Fruit fly (Drosophila melanogaster) whole organism, embryonic: ENCODE measurements around the gene Atat.

Experiments used
- CG10431 ChIP-seq: fragments of 200-800 bp; sonication (Bioruptor generic); optimal IDR thresholded peaks from 3 replicates; lab custom pipeline; 2018; ENCODE audit warnings: missing biosample characterization, mild to moderate bottlenecking, missing genetic modification characterization
- CG10979 ChIP-seq: fragments of 200-800 bp; sonication (Bioruptor generic); optimal IDR thresholded peaks from 2 replicates; lab custom pipeline; 2018; ENCODE audit warnings: missing biosample characterization, mild to moderate bottlenecking, missing genetic modification characterization, moderate library complexity
- CG11456 ChIP-seq: fragments of 200-800 bp; sonication (Bioruptor generic); IDR thresholded peaks from 3 replicates; pipeline ENCODE4 v1.3.6; 2022; ENCODE audit warnings: missing biosample characterization, missing genetic modification characterization
- CG11560 ChIP-seq: fragments of 200-800 bp; sonication (Bioruptor generic); IDR thresholded peaks from 3 replicates; pipeline ENCODE4 v1.3.6; 2022; ENCODE audit warnings: missing biosample characterization, missing genetic modification characterization
- CG11723 ChIP-seq: fragments of 200-800 bp; sonication (Bioruptor generic); optimal IDR thresholded peaks from 2 replicates; lab custom pipeline; 2017; ENCODE audit warnings: missing biosample characterization, mild to moderate bottlenecking, missing genetic modification characterization
- CG13287 ChIP-seq: fragments of 200-800 bp; sonication (Bioruptor generic); IDR thresholded peaks from 2 replicates; pipeline ENCODE4 v1.3.6; 2022; ENCODE audit warnings: missing biosample characterization, missing genetic modification characterization; ENCODE audit not compliant: partially characterized antibody
- CG14014 ChIP-seq: fragments of 200-800 bp; sonication (Bioruptor generic); IDR thresholded peaks from 2 replicates; pipeline ENCODE4 v1.3.6; 2022; ENCODE audit warnings: missing biosample characterization, missing genetic modification characterization
- CG14667 ChIP-seq: fragments of 200-800 bp; sonication (Bioruptor generic); IDR thresholded peaks from 2 replicates; pipeline ENCODE4 v1.3.6; 2022; ENCODE audit warnings: missing biosample characterization, missing genetic modification characterization
- CG2202 ChIP-seq: fragments of 200-800 bp; sonication (Bioruptor generic); optimal IDR thresholded peaks from 2 replicates; lab custom pipeline; 2018; ENCODE audit warnings: missing biosample characterization, mild to moderate bottlenecking, missing genetic modification characterization
- CG3065 ChIP-seq: fragments of 200-800 bp; sonication (Bioruptor generic); optimal IDR thresholded peaks from 2 replicates; lab custom pipeline; 2016; ENCODE audit warnings: missing biosample characterization, missing genetic modification characterization
- CG31365 ChIP-seq: fragments of 200-800 bp; sonication (Bioruptor generic); optimal IDR thresholded peaks from 2 replicates; lab custom pipeline; 2018; ENCODE audit warnings: missing biosample characterization, mild to moderate bottlenecking, missing genetic modification characterization
- CG4360 ChIP-seq: fragments of 200-800 bp; sonication (Bioruptor generic); IDR thresholded peaks from 2 replicates; pipeline ENCODE4 v1.3.6; 2022; ENCODE audit warnings: missing biosample characterization, missing genetic modification characterization
- CG43689 ChIP-seq: fragments of 200-800 bp; sonication (Bioruptor generic); IDR thresholded peaks from 2 replicates; pipeline ENCODE4 v1.3.6; 2022; ENCODE audit warnings: missing biosample characterization, missing genetic modification characterization
- CG6791 ChIP-seq: fragments of 200-800 bp; sonication (Bioruptor generic); IDR thresholded peaks from 3 replicates; pipeline ENCODE4 v1.3.6; 2022; ENCODE audit warnings: missing biosample characterization, missing genetic modification characterization; ENCODE audit not compliant: partially characterized antibody
- CG6854 ChIP-seq: fragments of 200-800 bp; sonication (Bioruptor generic); optimal IDR thresholded peaks from 3 replicates; lab custom pipeline; 2017; ENCODE audit warnings: missing biosample characterization, mild to moderate bottlenecking, missing genetic modification characterization
- CG7372 ChIP-seq: fragments of 200-800 bp; sonication (Bioruptor generic); IDR thresholded peaks from 2 replicates; pipeline ENCODE4 v1.3.6; 2022; ENCODE audit warnings: missing biosample characterization, missing genetic modification characterization
- CG7928 ChIP-seq: fragments of 200-800 bp; sonication (Bioruptor generic); optimal IDR thresholded peaks from 2 replicates; lab custom pipeline; 2017; ENCODE audit warnings: missing biosample characterization, mild to moderate bottlenecking, missing genetic modification characterization
- CG9215 ChIP-seq: fragments of 200-800 bp; sonication (Bioruptor generic); IDR thresholded peaks from 2 replicates; pipeline ENCODE4 v1.3.6; 2022; ENCODE audit warnings: missing biosample characterization, missing genetic modification characterization
- CG9609 ChIP-seq: fragments of 200-800 bp; sonication (Bioruptor generic); optimal IDR thresholded peaks from 3 replicates; lab custom pipeline; 2016; ENCODE audit warnings: missing biosample characterization, missing genetic modification characterization
- D ChIP-seq, 2 experiments: fragments of 200-800 bp in 1 of 2; fragments of >200 bp in 1 of 2; sonication (Bioruptor generic) in 1 of 2; optimal IDR thresholded peaks; 2 replicates in 1 of 2; 3 replicates in 1 of 2; lab custom pipeline; 2017; ENCODE audit warnings: mild to moderate bottlenecking in 1 of 2, missing biosample characterization in 1 of 2, missing genetic modification characterization in 1 of 2, missing genetic modification reagents in 1 of 2
- D19A ChIP-seq: fragments of 200-800 bp; optimal IDR thresholded peaks from 3 replicates; lab custom pipeline; 2019; ENCODE audit warnings: missing biosample characterization, mild to moderate bottlenecking, missing genetic modification characterization, moderate library complexity
- Deaf1 ChIP-seq: fragments of 200-800 bp; optimal IDR thresholded peaks from 3 replicates; lab custom pipeline; 2019; ENCODE audit warnings: missing biosample characterization, mild to moderate bottlenecking, missing genetic modification characterization, moderate library complexity
- Drgx ChIP-seq: fragments of 200-800 bp; sonication (Bioruptor generic); IDR thresholded peaks from 2 replicates; pipeline ENCODE4 v1.3.6; 2022; ENCODE audit warnings: missing biosample characterization, missing genetic modification characterization
- Eip74EF ChIP-seq, 2 experiments: fragments of 200-800 bp in 1 of 2; fragments of >200 bp in 1 of 2; sonication (Bioruptor generic) in 1 of 2; optimal IDR thresholded peaks; 2 replicates each; lab custom pipeline; 2017 to 2019; ENCODE audit warnings: missing biosample characterization in 2 of 2, missing genetic modification characterization in 2 of 2, mild to moderate bottlenecking in 1 of 2, moderate library complexity in 1 of 2
- Fer2 ChIP-seq: fragments of 200-800 bp; sonication (Bioruptor generic); optimal IDR thresholded peaks from 2 replicates; lab custom pipeline; 2018; ENCODE audit warnings: missing biosample characterization, mild to moderate bottlenecking, missing genetic modification characterization, moderate library complexity
- HLH54F ChIP-seq: fragments of 200-800 bp; sonication (Bioruptor generic); optimal IDR thresholded peaks from 3 replicates; lab custom pipeline; 2016; ENCODE audit warnings: missing biosample characterization, missing genetic modification characterization
- MESR4 ChIP-seq: fragments of 200-800 bp; sonication (Bioruptor generic); optimal IDR thresholded peaks from 2 replicates; lab custom pipeline; 2018; ENCODE audit warnings: missing biosample characterization, mild to moderate bottlenecking, missing genetic modification characterization, moderate library complexity
- NK7.1 ChIP-seq: fragments of 200-800 bp; sonication (Bioruptor generic); optimal IDR thresholded peaks from 3 replicates; lab custom pipeline; 2016; ENCODE audit warnings: missing biosample characterization, missing genetic modification characterization
- Nf-YA ChIP-seq: fragments of 200-800 bp; sonication (Bioruptor generic); IDR thresholded peaks from 2 replicates; pipeline ENCODE4 v1.3.6; 2022; ENCODE audit warnings: missing biosample characterization, missing genetic modification characterization
- Oaz ChIP-seq: fragments of 200-800 bp; sonication (Bioruptor generic); IDR thresholded peaks from 2 replicates; pipeline ENCODE4 v1.3.6; 2022; ENCODE audit warnings: missing biosample characterization, missing genetic modification characterization
- Scr ChIP-seq: fragments of 200-800 bp; sonication (Bioruptor generic); IDR thresholded peaks from 2 replicates; pipeline ENCODE4 v1.3.6; 2022; ENCODE audit warnings: missing biosample characterization, missing genetic modification characterization; ENCODE audit not compliant: partially characterized antibody
- Xrp1 ChIP-seq: fragments of 200-800 bp; sonication (Bioruptor generic); IDR thresholded peaks from 2 replicates; pipeline ENCODE4 v1.3.6; 2022; ENCODE audit warnings: missing biosample characterization, missing genetic modification characterization
- YL-1 ChIP-seq: fragments of 200-800 bp; sonication (Bioruptor generic); optimal IDR thresholded peaks from 3 replicates; lab custom pipeline; 2017; ENCODE audit warnings: missing biosample characterization, mild to moderate bottlenecking, missing genetic modification characterization
- ac ChIP-seq: fragments of 200-800 bp; sonication (Bioruptor generic); optimal IDR thresholded peaks from 3 replicates; lab custom pipeline; 2017; ENCODE audit warnings: missing biosample characterization, mild to moderate bottlenecking, missing genetic modification characterization
- cad ChIP-seq: fragments of >200 bp; optimal IDR thresholded peaks from 2 replicates; lab custom pipeline; 2017; ENCODE audit warnings: missing biosample characterization, missing genetic modification characterization
- caup ChIP-seq: fragments of 200-800 bp; sonication (Bioruptor generic); optimal IDR thresholded peaks from 3 replicates; lab custom pipeline; 2017; ENCODE audit warnings: missing biosample characterization, mild to moderate bottlenecking, missing genetic modification characterization, moderate library complexity; ENCODE audit not compliant: severe bottlenecking
- chn ChIP-seq: fragments of 200-800 bp; sonication (Bioruptor generic); optimal IDR thresholded peaks from 2 replicates; lab custom pipeline; 2016; ENCODE audit warnings: missing biosample characterization, missing genetic modification characterization
- crp ChIP-seq, 2 experiments: fragments of 200-800 bp; sonication (Bioruptor generic); optimal IDR thresholded peaks; 2 replicates in 1 of 2; 3 replicates in 1 of 2; lab custom pipeline; 2017; ENCODE audit warnings: missing biosample characterization in 2 of 2, missing genetic modification characterization in 2 of 2, mild to moderate bottlenecking in 1 of 2, moderate library complexity in 1 of 2
- dm ChIP-seq: fragments of 200-800 bp; sonication (Bioruptor generic); optimal IDR thresholded peaks from 3 replicates; lab custom pipeline; 2016; ENCODE audit warnings: missing biosample characterization, missing genetic modification characterization
- dmrt11E ChIP-seq: fragments of 200-800 bp; sonication (Bioruptor generic); optimal IDR thresholded peaks from 3 replicates; lab custom pipeline; 2018; ENCODE audit warnings: missing biosample characterization, mild to moderate bottlenecking, missing genetic modification characterization, moderate library complexity
- dmrt99B ChIP-seq: fragments of 200-800 bp; sonication (Bioruptor generic); optimal IDR thresholded peaks from 2 replicates; lab custom pipeline; 2018; ENCODE audit warnings: missing biosample characterization, mild to moderate bottlenecking, missing genetic modification characterization, moderate library complexity
- gem ChIP-seq: fragments of 200-800 bp; sonication (Bioruptor generic); optimal IDR thresholded peaks from 2 replicates; lab custom pipeline; 2019; ENCODE audit warnings: missing biosample characterization, mild to moderate bottlenecking, missing genetic modification characterization, moderate library complexity
- kah ChIP-seq: fragments of 200-800 bp; sonication (Bioruptor generic); optimal IDR thresholded peaks from 2 replicates; lab custom pipeline; 2018; ENCODE audit warnings: missing biosample characterization, mild to moderate bottlenecking, missing genetic modification characterization
- lab ChIP-seq: fragments of 200-800 bp; sonication (Bioruptor generic); optimal IDR thresholded peaks from 3 replicates; lab custom pipeline; 2017; ENCODE audit warnings: missing biosample characterization, missing genetic modification characterization, mild to moderate bottlenecking, moderate library complexity, missing genetic modification reagents
- ranshi ChIP-seq: fragments of 200-800 bp; sonication (Bioruptor generic); IDR thresholded peaks from 2 replicates; pipeline ENCODE4 v1.3.6; 2022; ENCODE audit warnings: missing biosample characterization, missing genetic modification characterization
- repo ChIP-seq: fragments of 200-800 bp; sonication (Bioruptor generic); optimal IDR thresholded peaks from 2 replicates; lab custom pipeline; 2016; ENCODE audit warnings: missing biosample characterization, missing genetic modification characterization
- ro ChIP-seq: fragments of 200-800 bp; sonication (Bioruptor generic); IDR thresholded peaks from 2 replicates; pipeline ENCODE4 v1.3.6; 2022; ENCODE audit warnings: missing biosample characterization, missing genetic modification characterization
- tap ChIP-seq: fragments of 200-800 bp; optimal IDR thresholded peaks from 3 replicates; lab custom pipeline; 2019; ENCODE audit warnings: missing biosample characterization, mild to moderate bottlenecking, missing genetic modification characterization, moderate library complexity

Gene Atat

DNA sequence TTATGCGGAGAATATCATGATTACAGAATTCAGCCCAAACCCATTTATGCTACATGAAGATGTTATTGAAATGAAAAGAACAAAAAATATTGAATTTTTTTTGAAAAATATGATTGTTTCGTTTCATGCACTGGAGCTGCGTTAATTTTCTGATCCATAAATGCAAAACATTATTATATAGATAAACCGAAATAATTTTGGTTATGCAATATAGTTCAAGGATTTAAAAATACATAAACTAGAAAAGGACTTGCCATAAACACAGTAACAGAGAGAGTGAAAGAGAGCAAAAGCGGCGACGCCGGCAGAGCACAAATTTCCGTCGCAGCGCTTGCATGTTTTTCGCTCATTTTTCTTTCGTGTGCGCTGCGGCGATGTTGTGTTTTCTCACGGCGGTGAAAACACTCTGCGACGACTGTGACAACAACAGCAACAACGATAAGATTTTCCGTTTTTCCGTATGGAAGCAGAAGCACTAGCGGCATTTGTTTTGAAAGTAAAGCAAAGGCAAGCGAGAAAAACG is 35.8 kb upstream of the Atat start (continued):
- no peak for TF ChIP-seq CG43689
- no peak for TF ChIP-seq ro (GFP tag; lab: Robert Waterston, UW)
- peak; percentile 81 for TF ChIP-seq CG11723 (GFP tag; lab: Kevin White, UChicago)
- TF ChIP-seq CG4360 = peak; percentile 81
- peak; percentile 52 for TF ChIP-seq YL-1 (GFP tag; lab: Kevin White, UChicago)
- TF ChIP-seq crp (GFP tag; optimal IDR thresholded peaks at IDR 0.05; lab: Kevin White, UChicago) = peak in 1 of 2 experiments; percentile 21
- TF ChIP-seq CG9215 (GFP tag; lab: Robert Waterston, UW) = peak; percentile 52; the same call in 1 of the 2 replicates
- TF ChIP-seq CG10431 (GFP tag; lab: Kevin White, UChicago) = peak; percentile 79
- TF ChIP-seq CG13287 = peak; percentile 16; the same call in 1 of the 2 replicates
- TF ChIP-seq D19A (tag; lab: Kevin White, UChicago) = peak; percentile 92
- TF ChIP-seq Nf-YA (GFP tag; lab: Robert Waterston, UW) = peak; percentile 77
- TF ChIP-seq gem (tag; lab: Kevin White, UChicago) = peak; percentile 97
- TF ChIP-seq CG7928 (GFP tag; lab: Kevin White, UChicago) = peak; percentile 25
- no peak for TF ChIP-seq D (optimal IDR thresholded peaks at IDR 0.05; lab: Kevin White, UChicago)
- peak; percentile 91 for TF ChIP-seq D (GFP tag; optimal IDR thresholded peaks at IDR 0.05; lab: Kevin White, UChicago)
- TF ChIP-seq Fer2 (tag; lab: Kevin White, UChicago) = peak; percentile 78
- 0 out of 2 replicates have a peak, but pooled peaks have one; percentile 64 for TF ChIP-seq ranshi (GFP tag; lab: Robert Waterston, UW)
- TF ChIP-seq MESR4 (GFP tag; lab: Kevin White, UChicago) = peak; percentile 18
- TF ChIP-seq NK7.1 = peak; percentile 59
- TF ChIP-seq ac (GFP tag; lab: Kevin White, UChicago) = peak; percentile 78
- peak; percentile 38; the same call in 1 of the 3 replicates for TF ChIP-seq CG6791 (GFP tag; lab: Robert Waterston, UW)
- TF ChIP-seq CG7372 = peak; percentile 71; the same call in 1 of the 2 replicates
- peak in 1 of 2 experiments; percentile 92 for TF ChIP-seq Eip74EF (GFP tag; optimal IDR thresholded peaks at IDR 0.05; lab: Kevin White, UChicago)
- TF ChIP-seq dmrt99B (tag; lab: Kevin White, UChicago) = peak; percentile 94
- peak; percentile 14 for TF ChIP-seq Scr (GFP tag; lab: Robert Waterston, UW)
- TF ChIP-seq lab (GFP tag; lab: Kevin White, UChicago) = peak; percentile 91
- peak; percentile 86 for TF ChIP-seq tap (tag; lab: Kevin White, UChicago)
- TF ChIP-seq CG14667 (GFP tag; lab: Robert Waterston, UW) = 0 out of 2 replicates have a peak, but pooled peaks have one; percentile 22
- TF ChIP-seq CG2202 (tag; lab: Kevin White, UChicago) = peak; percentile 88
- peak; percentile 94 for TF ChIP-seq dmrt11E (tag; lab: Kevin White, UChicago)
- peak; percentile 89 for TF ChIP-seq Xrp1
- TF ChIP-seq Deaf1 (tag; lab: Kevin White, UChicago) = peak; percentile 74
- peak; percentile 69 for TF ChIP-seq chn
- TF ChIP-seq cad (GFP tag; lab: Kevin White, UChicago) = no peak
- no peak for TF ChIP-seq dm (GFP tag; lab: Kevin White, UChicago)

dm6 chr3L:9461670-9462246 is 35.2 kb upstream of the Atat start:
- TF ChIP-seq Drgx (GFP tag; lab: Robert Waterston, UW) = peak; percentile 15; the same call in 1 of the 2 replicates
- TF ChIP-seq repo (GFP tag; lab: Kevin White, UChicago) = no peak
- TF ChIP-seq CG9609 (GFP tag; lab: Kevin White, UChicago) = peak; percentile 36
- TF ChIP-seq CG14014 (GFP tag; lab: Robert Waterston, UW) = peak; percentile 46; the same call in 1 of the 2 replicates
- TF ChIP-seq HLH54F (GFP tag; lab: Kevin White, UChicago) = no peak
- no peak for TF ChIP-seq CG11456 (GFP tag; lab: Robert Waterston, UW)
- TF ChIP-seq CG11560 (tag; lab: Robert Waterston, UW) = no peak
- no peak for TF ChIP-seq CG10979 (tag; lab: Kevin White, UChicago)
- no peak for TF ChIP-seq caup (GFP tag; lab: Kevin White, UChicago)
- no peak for TF ChIP-seq CG6854 (GFP tag; lab: Kevin White, UChicago)
- peak; percentile 20 for TF ChIP-seq CG3065 (GFP tag; lab: Kevin White, UChicago)
- peak; percentile 59 for TF ChIP-seq kah (GFP tag; lab: Kevin White, UChicago)
- TF ChIP-seq CG31365 (tag; lab: Kevin White, UChicago) = no peak
- TF ChIP-seq Oaz = 0 out of 2 replicates have a peak, but pooled peaks have one; percentile 19
